Worm (Caenorhabditis elegans): ENCODE results near the gene nhr-218.
A peak's percentile ranks its signal among the peaks of the same experiment; 100 is the strongest.

Gene nhr-218

ce11 chrV:16232180-16232579, 26.1 kb upstream of the nhr-218 start, which contains the start of gene gst-22 (continued):
- TF ChIP-seq snpc-1.2 (GFP tag; IDR thresholded peaks at IDR 0.05) (no peak), dmd-6 (GFP tag; IDR thresholded peaks at IDR 0.05) (peak; percentile 82), nhr-28 (tag; optimal IDR thresholded peaks at IDR 0.05) (peak; percentile 44), ctbp-1 (GFP tag; IDR thresholded peaks at IDR 0.05) (no peak), skn-1 (tag; optimal IDR thresholded peaks at IDR 0.05) (no peak), ceh-28 (tag; optimal IDR thresholded peaks at IDR 0.05) (no peak)

- TF ChIP-seq D1046.2 (GFP tag; IDR thresholded peaks at IDR 0.05) (no peak), fkh-10 (GFP tag; optimal IDR thresholded peaks at IDR 0.05) (no peak), F44E2.7 (GFP tag; IDR thresholded peaks at IDR 0.05) (no peak), duxl-1 (tag; optimal IDR thresholded peaks at IDR 0.05; ENCODE audit: poor library complexity) (no peak), Y75B8A.6 (GFP tag; IDR thresholded peaks at IDR 0.05) (no peak), zip-2 (tag; optimal IDR thresholded peaks at IDR 0.05) (no peak), lir-3 (tag; optimal IDR thresholded peaks at IDR 0.05) (no peak), egl-43 (GFP tag; IDR thresholded peaks at IDR 0.05) (no peak), arid-1 (GFP tag; conservative IDR thresholded peaks at IDR 0.05) (no peak), dmd-9 (GFP tag; IDR thresholded peaks at IDR 0.05) (no peak), nhr-111 (GFP tag; optimal IDR thresholded peaks at IDR 0.05) (no peak), rbr-2 (tag; optimal IDR thresholded peaks at IDR 0.05) (no peak), gei-8 (GFP tag; optimal IDR thresholded peaks at IDR 0.05) (no peak), daf-8 (GFP tag; IDR thresholded peaks at IDR 0.05) (no peak), mes-2 (tag; optimal IDR thresholded peaks at IDR 0.05; ENCODE audit: poor library complexity, severe bottlenecking) (no peak), ZK337.2 (GFP tag; IDR thresholded peaks at IDR 0.05) (no peak), dmd-6 (GFP tag; IDR thresholded peaks at IDR 0.05) (no peak), mdl-1 (tag; optimal IDR thresholded peaks at IDR 0.05) (no peak), daf-12 (tag; optimal IDR thresholded peaks at IDR 0.05) (no peak)
Observed at ce11 chrV:16233624-16234023, 24.6 kb upstream of the nhr-218 start, which contains the start of gene clec-233. TSS of gene clec-233 (plus strand) at chrV:16233924.

- TF ChIP-seq nhr-111 (GFP tag; optimal IDR thresholded peaks at IDR 0.05) (no peak), madf-5 (GFP tag; IDR thresholded peaks at IDR 0.05) (no peak), R02D3.7 (tag; optimal IDR thresholded peaks at IDR 0.05) (no peak), ceh-28 (tag; optimal IDR thresholded peaks at IDR 0.05) (no peak), F44E2.7 (GFP tag; IDR thresholded peaks at IDR 0.05) (no peak), zip-11 (GFP tag; IDR thresholded peaks at IDR 0.05) (no peak), daf-16 (GFP tag; optimal IDR thresholded peaks at IDR 0.05) (no peak), daf-16 (tag; optimal IDR thresholded peaks at IDR 0.05) (no peak), Y48G9A.11 (GFP tag; IDR thresholded peaks at IDR 0.05) (no peak), mep-1 (tag; optimal IDR thresholded peaks at IDR 0.05) (no peak)
Observed at ce11 chrV:16235135-16235534, 23.1 kb upstream of the nhr-218 start, which contains the start of gene F21H7.3. TSS of gene F21H7.3 (minus strand) at chrV:16235235.

- peak; percentile 65 for TF ChIP-seq aha-1 (tag)
- no peak for TF ChIP-seq tra-1 (GFP tag; IDR thresholded peaks at IDR 0.05)
Observed at ce11 chrV:16235647-16236046, 22.6 kb upstream of the nhr-218 start, which contains the start of gene srh-98. TSS of gene srh-98 (minus strand) at chrV:16235747.

ce11 chrV:16237223-16237622, 21.0 kb upstream of the nhr-218 start, which contains the start of gene F21H7.5:
TSS of gene F21H7.5 (plus strand) at chrV:16237523.
- TF ChIP-seq unc-130 (GFP tag; optimal IDR thresholded peaks at IDR 0.05): no peak
- no peak for TF ChIP-seq nhr-25 (tag; optimal IDR thresholded peaks at IDR 0.05; ENCODE audit: borderline replicate concordance, insufficient read depth)
- no peak for TF ChIP-seq mep-1 (tag; optimal IDR thresholded peaks at IDR 0.05)
- no peak for TF ChIP-seq lin-38 (GFP tag; IDR thresholded peaks at IDR 0.05)

All from whole organism, L4 larva.